Worm (Caenorhabditis elegans): ENCODE measurements around the gene pid-1.

ce11 chrII:7662008-7662686, 28.2 kb downstream of the pid-1 start, which contains the start of gene alfa-1:
- no peak for TF ChIP-seq ceh-79 (tag; optimal IDR thresholded peaks at IDR 0.05)
- no peak for TF ChIP-seq B0261.1 (tag; optimal IDR thresholded peaks at IDR 0.05)
- no peak for TF ChIP-seq pha-4 (tag; optimal IDR thresholded peaks at IDR 0.05)
- no peak for TF ChIP-seq aptf-2 (GFP tag; conservative IDR thresholded peaks at IDR 0.05)
- no peak for TF ChIP-seq ama-1 (optimal IDR thresholded peaks at IDR 0.05)
- TF ChIP-seq ama-1 (GFP tag; optimal IDR thresholded peaks at IDR 0.05): no peak
- TF ChIP-seq attf-6 (GFP tag; IDR thresholded peaks at IDR 0.05): no peak
- no peak for TF ChIP-seq unc-62 (GFP tag; optimal IDR thresholded peaks at IDR 0.05)
- TF ChIP-seq ceh-100 (GFP tag; IDR thresholded peaks at IDR 0.05): no peak
- TF ChIP-seq D2030.7 (GFP tag; IDR thresholded peaks at IDR 0.05): no peak
- no peak for TF ChIP-seq ztf-25 (GFP tag; IDR thresholded peaks at IDR 0.05)
- TF ChIP-seq athp-1 (tag; optimal IDR thresholded peaks at IDR 0.05): no peak
- no peak for TF ChIP-seq F49E8.2 (tag; optimal IDR thresholded peaks at IDR 0.05; ENCODE audit: insufficient read depth)
- no peak for TF ChIP-seq ztf-6 (GFP tag; IDR thresholded peaks at IDR 0.05)
- no peak for TF ChIP-seq lsy-27 (tag; optimal IDR thresholded peaks at IDR 0.05; ENCODE audit: borderline replicate concordance, insufficient read depth)

Data from whole organism, young adult.